Fruit fly (Drosophila melanogaster): Measurements from ENCODE around the gene CG16986.

The CG16986 gene

DNA sequence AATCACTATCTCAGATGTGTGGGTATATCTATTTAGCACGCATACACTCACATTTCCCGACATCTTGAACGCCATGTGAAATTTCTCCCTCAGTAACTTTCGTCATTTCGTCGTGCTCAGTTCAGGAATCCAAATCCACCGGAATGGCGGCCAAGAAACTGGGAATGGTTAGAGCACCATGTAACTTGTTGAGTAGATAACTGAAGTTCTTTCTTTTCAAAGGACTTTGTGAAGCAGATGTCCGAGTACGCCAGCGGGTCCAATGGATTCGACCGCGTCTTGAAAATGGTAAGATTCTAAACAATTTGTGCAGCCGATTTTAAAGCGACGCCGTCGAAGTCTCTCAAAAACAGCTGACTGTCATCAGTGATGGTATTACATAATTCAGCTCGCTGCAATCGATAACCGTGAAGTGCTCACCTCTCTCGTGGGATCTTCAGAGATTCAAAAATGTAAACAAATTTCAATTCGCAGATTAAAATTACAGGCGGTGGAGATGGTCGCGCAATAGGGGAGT is 859 bp upstream of the CG16986 start, which contains the start of the genes CG16985 and CG12182:
TSS of gene CG16985 (plus strand) at position 84 of the 517 bp plus-strand sequence.
TSS of gene CG12182 (minus strand) at position 366 of the 517 bp plus-strand sequence.
- TF ChIP-seq psq (optimal IDR thresholded peaks at IDR 0.05) (no peak), pan (optimal IDR thresholded peaks at IDR 0.05) (no peak), Dll (optimal IDR thresholded peaks at IDR 0.05) (no peak), CG8478 (optimal IDR thresholded peaks at IDR 0.05) (no peak), EcR (GFP tag; optimal IDR thresholded peaks at IDR 0.05) (no peak), usp (GFP tag; optimal IDR thresholded peaks at IDR 0.05) (no peak)

DNA sequence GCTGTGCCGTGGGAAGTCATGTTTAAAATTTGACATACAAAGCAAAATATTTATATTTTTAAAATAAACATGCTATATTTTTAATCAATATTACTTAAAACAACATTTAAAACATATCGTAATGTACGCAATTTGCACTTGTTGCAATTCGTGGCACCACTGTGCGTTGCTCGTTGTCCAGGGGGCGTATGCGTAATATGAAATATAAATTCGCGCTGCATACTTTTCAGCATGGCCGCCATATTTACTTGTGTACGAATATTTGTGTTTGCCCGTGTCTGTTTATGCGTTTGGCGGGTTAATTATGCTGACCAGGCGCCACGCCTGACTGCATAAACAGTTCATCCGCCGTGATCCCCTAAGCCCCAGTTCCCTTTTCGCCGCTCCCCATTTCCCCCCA is 8.7 kb downstream of the CG16986 start:
- TF ChIP-seq usp (GFP tag; optimal IDR thresholded peaks at IDR 0.05) (no peak), EcR (GFP tag; optimal IDR thresholded peaks at IDR 0.05) (no peak), psq (optimal IDR thresholded peaks at IDR 0.05) (no peak), Dll (optimal IDR thresholded peaks at IDR 0.05) (no peak), CG8478 (optimal IDR thresholded peaks at IDR 0.05) (no peak), pan (optimal IDR thresholded peaks at IDR 0.05) (no peak)

dm6 chr3L:2614222-2614621 is 14.1 kb downstream of the CG16986 start:
- no peak for TF ChIP-seq Dll (optimal IDR thresholded peaks at IDR 0.05)
- TF ChIP-seq psq (optimal IDR thresholded peaks at IDR 0.05) = no peak
- no peak for TF ChIP-seq EcR (GFP tag; optimal IDR thresholded peaks at IDR 0.05)
- no peak for TF ChIP-seq pan (optimal IDR thresholded peaks at IDR 0.05)
- no peak for TF ChIP-seq CG8478 (optimal IDR thresholded peaks at IDR 0.05)
- TF ChIP-seq usp (GFP tag; optimal IDR thresholded peaks at IDR 0.05) = no peak

dm6 chr3L:2629964-2630363 is 29.8 kb downstream of the CG16986 start, which contains the start of gene Pxn:
TSS of gene Pxn (minus strand) at chr3L:2630064.
- TF ChIP-seq CG8478 (optimal IDR thresholded peaks at IDR 0.05) (no peak), psq (optimal IDR thresholded peaks at IDR 0.05) (no peak), Dll (optimal IDR thresholded peaks at IDR 0.05) (no peak), usp (GFP tag; optimal IDR thresholded peaks at IDR 0.05) (no peak), EcR (GFP tag; optimal IDR thresholded peaks at IDR 0.05) (no peak), pan (optimal IDR thresholded peaks at IDR 0.05) (no peak)

dm6 chr3L:2631406-2631805 is 31.3 kb downstream of the CG16986 start, which contains the start of the genes CG42245 and MEP-1:
TSS of gene CG42245 (plus strand) at chr3L:2631715.
TSS of gene MEP-1 (plus strand) at chr3L:2631715.
- no peak for TF ChIP-seq usp (GFP tag; optimal IDR thresholded peaks at IDR 0.05)

DNA sequence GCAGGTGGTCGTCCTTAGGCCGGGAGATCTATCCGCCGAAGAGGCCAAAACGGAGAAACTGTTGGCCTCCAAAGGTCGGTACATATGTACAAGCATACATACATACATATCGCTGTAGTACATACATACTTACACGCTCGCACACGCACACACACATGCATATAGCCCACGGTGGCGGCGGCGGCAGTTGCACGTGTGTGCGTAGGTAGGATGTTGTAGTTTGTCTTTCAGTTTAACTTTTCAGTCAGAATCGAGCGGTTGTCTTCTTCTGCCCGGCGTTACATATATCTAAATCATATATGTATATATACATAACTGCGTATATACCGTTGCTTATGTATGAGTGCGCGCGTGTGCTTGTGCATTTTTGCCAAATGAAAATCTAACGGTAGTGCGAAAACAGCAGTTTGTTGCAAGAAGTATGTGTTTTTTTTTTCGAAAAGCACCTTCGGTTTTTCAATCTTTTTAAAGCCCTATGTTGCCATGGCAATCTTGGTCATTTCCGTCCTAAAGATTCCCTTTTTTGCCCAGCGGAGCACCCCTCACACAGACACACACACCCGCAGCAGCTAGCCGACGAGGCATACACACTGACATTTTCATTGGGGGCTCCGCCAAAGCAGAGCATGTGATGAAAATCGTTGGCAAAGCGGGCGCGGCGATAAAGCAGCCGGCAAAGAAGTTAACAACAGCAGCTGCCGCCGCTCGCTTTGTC is 32.1 kb downstream of the CG16986 start:
- TF ChIP-seq CG8478 (optimal IDR thresholded peaks at IDR 0.05) (no peak), Dll (optimal IDR thresholded peaks at IDR 0.05) (no peak), pan (optimal IDR thresholded peaks at IDR 0.05) (no peak), EcR (GFP tag; optimal IDR thresholded peaks at IDR 0.05) (no peak), usp (GFP tag; optimal IDR thresholded peaks at IDR 0.05) (no peak), psq (optimal IDR thresholded peaks at IDR 0.05) (no peak)

- TF ChIP-seq CG8478 (optimal IDR thresholded peaks at IDR 0.05) (no peak), Dll (optimal IDR thresholded peaks at IDR 0.05) (peak; percentile 63), psq (optimal IDR thresholded peaks at IDR 0.05) (peak; percentile 67)
These were observed 32.6 kb downstream of the CG16986 start for dm6 chr3L:2632763-2633100.

- TF ChIP-seq Dll (optimal IDR thresholded peaks at IDR 0.05) (peak; percentile 55), EcR (GFP tag; optimal IDR thresholded peaks at IDR 0.05) (no peak), CG8478 (optimal IDR thresholded peaks at IDR 0.05) (no peak)
These were observed 35.0 kb downstream of the CG16986 start for dm6 chr3L:2634929-2635799.

dm6 chr3L:2636023-2636968 is 36.2 kb downstream of the CG16986 start:
- TF ChIP-seq CG8478 (optimal IDR thresholded peaks at IDR 0.05) = no peak
- TF ChIP-seq EcR (GFP tag; optimal IDR thresholded peaks at IDR 0.05) = no peak
- no peak for TF ChIP-seq Dll (optimal IDR thresholded peaks at IDR 0.05)
- no peak for TF ChIP-seq usp (GFP tag; optimal IDR thresholded peaks at IDR 0.05)
- TF ChIP-seq psq (optimal IDR thresholded peaks at IDR 0.05) = no peak
- no peak for TF ChIP-seq pan (optimal IDR thresholded peaks at IDR 0.05)

dm6 chr3L:2643324-2643723 is 43.2 kb downstream of the CG16986 start, which contains the start of gene CG14949:
TSS of gene CG14949 (minus strand) at chr3L:2643424.
- TF ChIP-seq CG8478 (optimal IDR thresholded peaks at IDR 0.05) = no peak

dm6 chr3L:2645068-2645467 is 44.9 kb downstream of the CG16986 start, which contains the start of gene CG1143:
TSS of gene CG1143 (plus strand) at chr3L:2645368.
- TF ChIP-seq pan (optimal IDR thresholded peaks at IDR 0.05) = no peak
- no peak for TF ChIP-seq Dll (optimal IDR thresholded peaks at IDR 0.05)
